Fruit fly (Drosophila melanogaster) S2 (cell line): ENCODE data around the gene Lsd-2.

ENCODE experiments used
- CG8478 ChIP-seq: fragments of >200 bp; optimal IDR thresholded peaks from 2 replicates; lab custom pipeline; 2018
- CTCF ChIP-seq, 2 experiments: fragments of >200 bp; optimal IDR thresholded peaks; 2 replicates each; lab custom pipeline; 2018

Lsd-2 gene

dm6 chrX:15062619-15063018 is 13.4 kb downstream of the Lsd-2 start:
- TF ChIP-seq CTCF (optimal IDR thresholded peaks at IDR 0.05; lab: Kevin White, UChicago): no peak
- no peak for TF ChIP-seq CG8478 (lab: Kevin White, UChicago)

- TF ChIP-seq CTCF (optimal IDR thresholded peaks at IDR 0.05; lab: Kevin White, UChicago): no peak
- no peak for TF ChIP-seq CG8478 (lab: Kevin White, UChicago)
Observed at dm6 chrX:15048713-15049112, 27.3 kb downstream of the Lsd-2 start.

DNA sequence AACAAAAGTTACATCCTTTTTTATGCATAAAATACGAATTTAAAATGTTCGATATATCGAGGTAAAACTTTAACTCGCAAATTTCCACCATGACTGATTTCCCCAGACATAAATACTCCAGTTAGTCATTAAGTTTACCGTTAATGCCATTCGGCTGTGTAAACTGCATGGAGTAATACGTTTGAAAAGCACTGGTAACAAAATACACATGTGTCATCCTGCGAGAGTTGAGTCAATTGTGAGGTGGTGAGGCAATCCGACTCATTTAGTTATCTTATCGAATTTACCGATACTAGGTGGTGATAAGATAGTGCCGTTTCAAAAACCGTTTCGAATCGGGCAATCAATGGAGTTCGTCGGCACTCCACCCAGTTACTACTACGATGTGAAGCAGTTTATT is 30.4 kb downstream of the Lsd-2 start:
- no peak for TF ChIP-seq CG8478 (lab: Kevin White, UChicago)
- TF ChIP-seq CTCF (optimal IDR thresholded peaks at IDR 0.05; lab: Kevin White, UChicago): no peak

dm6 chrX:15043700-15044225 is 32.3 kb downstream of the Lsd-2 start, which contains the start of gene CG5541:
CG5541 (plus strand) TSS chrX:15044123.
- TF ChIP-seq CTCF (optimal IDR thresholded peaks at IDR 0.05; lab: Kevin White, UChicago): no peak

- TF ChIP-seq CTCF (optimal IDR thresholded peaks at IDR 0.05; lab: Kevin White, UChicago): no peak
- TF ChIP-seq CG8478 (lab: Kevin White, UChicago): no peak
Observed at dm6 chrX:15043013-15043699, 32.9 kb downstream of the Lsd-2 start.

DNA sequence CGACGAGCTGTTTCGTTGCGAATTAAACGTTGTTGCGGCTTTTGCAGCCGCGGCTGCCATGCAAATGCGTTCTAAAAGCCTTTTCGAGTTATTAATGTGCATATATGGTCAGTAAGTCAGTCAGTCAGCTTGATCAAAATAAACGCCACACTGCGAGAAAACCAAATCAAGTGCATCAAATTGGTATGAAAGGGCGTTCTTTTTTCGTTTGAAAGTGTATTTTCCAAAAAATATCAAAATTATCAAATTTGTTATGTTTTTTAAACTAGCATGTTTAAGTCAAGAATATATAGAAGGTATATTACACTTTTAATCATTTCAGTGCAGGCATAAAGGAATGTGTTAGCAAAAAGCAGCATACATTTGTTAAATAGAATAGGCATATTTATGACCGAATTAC is 33.5 kb downstream of the Lsd-2 start:
- TF ChIP-seq CG8478 (lab: Kevin White, UChicago): no peak
- TF ChIP-seq CTCF (optimal IDR thresholded peaks at IDR 0.05; lab: Kevin White, UChicago): no peak

dm6 chrX:15029864-15030263 is 46.2 kb downstream of the Lsd-2 start:
- TF ChIP-seq CTCF (optimal IDR thresholded peaks at IDR 0.05; lab: Kevin White, UChicago): no peak
- no peak for TF ChIP-seq CG8478 (lab: Kevin White, UChicago)

- TF ChIP-seq CTCF (optimal IDR thresholded peaks at IDR 0.05; lab: Kevin White, UChicago) (no peak), CG8478 (lab: Kevin White, UChicago) (no peak)
Observed at dm6 chrX:15028152-15028551, 47.9 kb downstream of the Lsd-2 start.

DNA sequence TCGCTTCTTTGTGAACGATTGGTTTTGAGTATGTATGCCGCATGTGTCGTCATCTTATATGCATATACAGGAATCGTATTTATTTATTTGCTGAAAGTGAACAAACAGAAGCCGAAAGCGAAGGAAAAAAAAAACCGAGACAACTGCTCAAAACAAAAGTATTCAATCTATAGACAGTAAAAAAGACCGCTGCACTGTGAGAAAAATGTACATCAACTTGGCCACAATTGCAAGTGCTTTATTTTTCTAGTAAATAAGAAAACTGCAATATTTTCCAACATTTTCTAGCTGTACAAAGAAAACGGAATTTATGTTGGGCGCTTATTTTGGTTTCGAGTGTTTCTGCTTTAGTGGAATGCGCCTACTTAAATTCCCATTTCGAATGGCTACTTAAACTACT is 49.1 kb downstream of the Lsd-2 start:
- no peak for TF ChIP-seq CG8478 (lab: Kevin White, UChicago)
- no peak for TF ChIP-seq CTCF (optimal IDR thresholded peaks at IDR 0.05; lab: Kevin White, UChicago)

DNA sequence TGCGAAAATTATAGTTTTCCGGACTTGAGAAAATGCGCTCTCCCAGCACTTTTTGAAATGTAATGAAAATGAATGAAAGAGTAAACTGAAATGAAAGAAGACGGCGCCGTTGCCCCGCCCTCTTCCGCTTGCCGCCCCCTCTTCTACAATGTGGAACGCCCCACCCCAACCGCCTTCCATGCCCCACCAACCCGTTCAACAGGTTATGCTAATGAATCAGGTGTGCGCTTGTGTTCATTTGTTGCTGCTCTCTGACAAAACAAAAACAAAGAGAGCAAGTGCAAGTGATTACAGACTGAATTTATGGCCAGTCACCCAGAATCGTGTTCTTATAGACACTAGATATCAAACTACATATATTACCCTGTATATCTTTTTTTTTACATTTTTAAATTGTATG is 50.3 kb downstream of the Lsd-2 start:
- no peak for TF ChIP-seq CTCF (optimal IDR thresholded peaks at IDR 0.05; lab: Kevin White, UChicago)
- no peak for TF ChIP-seq CG8478 (lab: Kevin White, UChicago)

DNA sequence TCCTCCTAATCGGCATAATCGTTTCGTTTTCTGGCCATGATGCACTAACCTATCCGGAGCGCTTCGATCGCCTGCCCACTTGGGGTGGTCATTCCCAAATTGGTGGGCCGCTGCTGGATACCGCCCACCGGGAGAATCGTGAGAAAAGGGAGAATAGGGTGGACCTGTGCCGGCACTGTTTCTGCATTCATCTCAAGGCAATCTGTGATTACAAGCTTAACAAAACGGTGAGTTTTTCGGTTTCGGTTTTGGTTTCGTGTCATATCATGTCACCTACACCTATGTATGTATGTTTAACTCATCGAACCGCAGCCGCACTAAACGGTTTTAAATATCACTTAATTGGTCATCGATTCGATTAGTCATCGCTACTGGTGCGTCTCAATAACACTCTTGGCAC is 51.3 kb downstream of the Lsd-2 start:
- no peak for TF ChIP-seq CTCF (optimal IDR thresholded peaks at IDR 0.05; lab: Kevin White, UChicago)
- TF ChIP-seq CG8478 (lab: Kevin White, UChicago): no peak

- TF ChIP-seq CTCF (optimal IDR thresholded peaks at IDR 0.05; lab: Kevin White, UChicago): no peak
- TF ChIP-seq CG8478 (lab: Kevin White, UChicago): no peak
Observed at dm6 chrX:15023826-15024545, 52.0 kb downstream of the Lsd-2 start, which contains the start of gene be. be (plus strand) TSS chrX:15024436.

DNA sequence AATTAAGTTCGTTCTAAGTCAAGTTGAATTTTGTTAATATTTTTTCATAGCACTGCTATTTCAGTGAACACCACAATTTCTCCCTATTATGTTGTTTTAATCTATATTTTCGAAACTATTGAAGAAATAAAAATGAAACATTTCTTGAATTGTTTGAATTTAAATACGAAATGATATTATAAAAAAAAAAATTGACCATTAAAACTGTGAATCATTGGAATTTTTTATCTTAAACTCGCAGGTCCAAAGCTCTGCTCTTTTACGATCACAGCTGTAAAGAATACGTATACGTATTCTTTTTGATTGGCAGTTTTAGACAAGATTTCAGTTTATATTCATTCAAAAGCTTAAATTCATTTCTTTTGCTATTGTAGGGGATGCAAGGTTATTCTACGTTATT is 52.6 kb downstream of the Lsd-2 start:
- TF ChIP-seq CTCF (optimal IDR thresholded peaks at IDR 0.05; lab: Kevin White, UChicago) (no peak), CG8478 (lab: Kevin White, UChicago) (no peak)

DNA sequence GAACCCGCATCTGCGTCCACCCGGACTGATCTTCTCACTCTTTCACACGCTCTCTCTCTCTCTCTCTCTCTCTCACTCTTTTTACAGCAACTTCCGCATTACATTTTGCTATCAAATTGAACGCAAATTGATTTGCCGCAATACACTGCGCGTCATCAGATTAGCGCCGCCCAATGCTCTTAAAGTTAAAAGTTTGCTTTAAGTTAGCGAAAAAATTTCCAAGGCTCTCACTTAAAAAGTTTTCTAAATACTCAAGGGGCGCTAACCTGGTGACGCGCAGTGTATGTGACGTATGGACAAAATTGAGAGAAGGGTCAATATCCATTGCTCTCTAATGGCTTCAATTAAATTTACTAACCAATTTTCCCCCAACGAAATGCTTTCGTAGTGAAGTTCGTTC is 53.8 kb downstream of the Lsd-2 start:
- TF ChIP-seq CTCF (optimal IDR thresholded peaks at IDR 0.05; lab: Kevin White, UChicago) (no peak), CG8478 (lab: Kevin White, UChicago) (no peak)

dm6 chrX:15021021-15021477 is 55.0 kb downstream of the Lsd-2 start:
- TF ChIP-seq CTCF (optimal IDR thresholded peaks at IDR 0.05; lab: Kevin White, UChicago): no peak
- no peak for TF ChIP-seq CG8478 (lab: Kevin White, UChicago)
